Worm (Caenorhabditis elegans): ENCODE measurements around the gene F10D7.5.

- TF ChIP-seq flt-1 (GFP tag; IDR thresholded peaks at IDR 0.05), result no peak
- no peak for TF ChIP-seq T22C8.4 (GFP tag; IDR thresholded peaks at IDR 0.05)
- TF ChIP-seq ref-1 (GFP tag; conservative IDR thresholded peaks at IDR 0.05), result no peak
- no peak for TF ChIP-seq tab-1 (GFP tag; IDR thresholded peaks at IDR 0.05)
- TF ChIP-seq ztf-23 (GFP tag; IDR thresholded peaks at IDR 0.05), result no peak
- no peak for TF ChIP-seq klf-2 (GFP tag; conservative IDR thresholded peaks at IDR 0.05)
- no peak for TF ChIP-seq ztf-29 (GFP tag; IDR thresholded peaks at IDR 0.05)
These were observed 7.1 kb downstream of the F10D7.5 start for ce11 chrX:17384343-17384742.

All from whole organism, midembryonic.